Worm (Caenorhabditis elegans): ENCODE data around the gene K07H8.11.

DNA sequence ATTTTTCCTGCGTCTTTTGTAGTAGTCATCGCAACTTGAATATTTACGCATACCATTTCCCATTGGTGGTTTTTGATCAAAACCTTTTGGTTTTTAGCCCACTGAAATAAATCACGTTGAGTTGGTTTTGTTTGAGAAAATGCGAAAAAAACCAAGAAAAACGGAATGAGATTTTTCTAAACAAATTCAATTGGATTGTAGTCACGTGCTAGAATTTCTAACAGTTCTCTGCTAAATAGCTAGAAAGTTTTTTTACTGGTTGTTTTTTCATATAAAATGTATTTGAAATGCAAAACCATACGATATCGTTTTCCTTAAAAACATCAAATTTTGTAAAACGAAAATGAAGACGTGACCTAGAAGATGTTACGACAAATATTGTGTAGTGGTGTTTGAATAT, 1.5 kb upstream of the K07H8.11 start, which contains the start of gene K07H8.12:
- TF ChIP-seq snpc-4 (tag; optimal IDR thresholded peaks at IDR 0.05) (no peak), drap-1 (GFP tag; optimal IDR thresholded peaks at IDR 0.05) (no peak), nhr-76 (tag; optimal IDR thresholded peaks at IDR 0.05) (no peak), nhr-28 (tag; optimal IDR thresholded peaks at IDR 0.05) (no peak), pha-4 (tag; optimal IDR thresholded peaks at IDR 0.05) (no peak), mls-2 (tag; optimal IDR thresholded peaks at IDR 0.05) (no peak), blmp-1 (tag; optimal IDR thresholded peaks at IDR 0.05) (no peak), lin-13 (tag; optimal IDR thresholded peaks at IDR 0.05) (no peak), elt-1 (tag; optimal IDR thresholded peaks at IDR 0.05; ENCODE audit: borderline replicate concordance, insufficient read depth) (no peak), elt-3 (tag; optimal IDR thresholded peaks at IDR 0.05) (no peak)
